Fruit fly (Drosophila melanogaster) whole organism, embryonic: ENCODE results near the gene Coa8.

Experiments used
- ATbp ChIP-seq: fragments of 200-800 bp; sonication (Bioruptor generic); optimal IDR thresholded peaks from 2 replicates; lab custom pipeline; 2017; ENCODE audit warnings: missing biosample characterization, mild to moderate bottlenecking, missing genetic modification characterization, missing genetic modification reagents
- Adf1 ChIP-seq: fragments of 200-800 bp; sonication (Bioruptor generic); IDR thresholded peaks from 2 replicates; pipeline ENCODE4 v1.3.6; 2022; ENCODE audit warnings: missing biosample characterization, missing genetic modification characterization
- B-H2 ChIP-seq: fragments of 200-800 bp; sonication (Bioruptor generic); optimal IDR thresholded peaks from 2 replicates; lab custom pipeline; 2018; ENCODE audit warnings: missing biosample characterization, mild to moderate bottlenecking, missing genetic modification characterization
- CG10209 ChIP-seq: fragments of 200-800 bp; sonication (Bioruptor generic); optimal IDR thresholded peaks from 3 replicates; lab custom pipeline; 2017; ENCODE audit warnings: missing biosample characterization, mild to moderate bottlenecking, missing genetic modification characterization, missing genetic modification reagents
- CG11398 ChIP-seq: fragments of 200-800 bp; sonication (Bioruptor generic); optimal IDR thresholded peaks from 2 replicates; lab custom pipeline; 2016; ENCODE audit warnings: missing biosample characterization, missing genetic modification characterization
- CG12391 ChIP-seq: fragments of 200-800 bp; sonication (Bioruptor generic); optimal IDR thresholded peaks from 3 replicates; lab custom pipeline; 2018; ENCODE audit warnings: missing biosample characterization, mild to moderate bottlenecking, missing genetic modification characterization, moderate library complexity
- CG12769 ChIP-seq: fragments of 200-800 bp; sonication (Bioruptor generic); optimal IDR thresholded peaks from 2 replicates; lab custom pipeline; 2019; ENCODE audit warnings: missing biosample characterization, mild to moderate bottlenecking, missing genetic modification characterization, moderate library complexity
- CG15601 ChIP-seq: fragments of 200-800 bp; sonication (Bioruptor generic); optimal IDR thresholded peaks from 3 replicates; lab custom pipeline; 2019; ENCODE audit warnings: missing biosample characterization, mild to moderate bottlenecking, missing genetic modification characterization, moderate library complexity
- CG15696 ChIP-seq: fragments of 200-800 bp; sonication (Bioruptor generic); optimal IDR thresholded peaks from 2 replicates; lab custom pipeline; 2019; ENCODE audit warnings: missing biosample characterization, mild to moderate bottlenecking, missing genetic modification characterization, moderate library complexity
- CG30431 ChIP-seq: fragments of 200-800 bp; sonication (Bioruptor generic); optimal IDR thresholded peaks from 2 replicates; lab custom pipeline; 2017; ENCODE audit warnings: missing biosample characterization, missing genetic modification characterization
- CG31388 ChIP-seq: fragments of 200-800 bp; sonication (Bioruptor generic); optimal IDR thresholded peaks from 2 replicates; lab custom pipeline; 2016; ENCODE audit warnings: missing biosample characterization, missing genetic modification characterization
- CG33213 ChIP-seq: fragments of 200-800 bp; sonication (Bioruptor generic); optimal IDR thresholded peaks from 3 replicates; lab custom pipeline; 2016; ENCODE audit warnings: missing biosample characterization, missing genetic modification characterization
- CG34422 ChIP-seq: fragments of 200-800 bp; sonication (Bioruptor generic); IDR thresholded peaks from 3 replicates; pipeline ENCODE4 v1.3.6; 2022; ENCODE audit warnings: missing biosample characterization, missing genetic modification characterization
- CG3726 ChIP-seq: fragments of 200-800 bp; sonication (Bioruptor generic); IDR thresholded peaks from 3 replicates; pipeline ENCODE4, ENCODE4 v1.3.6; 2022; ENCODE audit warnings: missing biosample characterization, missing genetic modification characterization
- CG4282 ChIP-seq: fragments of 200-800 bp; sonication (Bioruptor generic); optimal IDR thresholded peaks from 2 replicates; lab custom pipeline; 2016; ENCODE audit warnings: missing biosample characterization, missing genetic modification characterization
- CG5180 ChIP-seq: fragments of 200-800 bp; sonication (Bioruptor generic); optimal IDR thresholded peaks from 3 replicates; lab custom pipeline; 2017; ENCODE audit warnings: missing biosample characterization, missing genetic modification characterization, mild to moderate bottlenecking, moderate library complexity, missing genetic modification reagents
- CG6689 ChIP-seq: fragments of 200-800 bp; sonication (Bioruptor generic); IDR thresholded peaks from 2 replicates; pipeline ENCODE4 v1.3.6; 2022; ENCODE audit warnings: missing biosample characterization, missing genetic modification characterization
- CG7839 ChIP-seq: fragments of 200-800 bp; sonication (Bioruptor generic); optimal IDR thresholded peaks from 3 replicates; lab custom pipeline; 2018; ENCODE audit warnings: missing biosample characterization, mild to moderate bottlenecking, missing genetic modification characterization, moderate library complexity
- CG7928 ChIP-seq: fragments of 200-800 bp; sonication (Bioruptor generic); optimal IDR thresholded peaks from 2 replicates; lab custom pipeline; 2017; ENCODE audit warnings: missing biosample characterization, mild to moderate bottlenecking, missing genetic modification characterization
- Camta ChIP-seq: fragments of 200-800 bp; sonication (Bioruptor generic); optimal IDR thresholded peaks from 2 replicates; lab custom pipeline; 2016; ENCODE audit warnings: missing biosample characterization, missing genetic modification characterization
- CkIIα-i1 ChIP-seq: fragments of 200-800 bp; sonication (Bioruptor generic); IDR thresholded peaks from 2 replicates; pipeline ENCODE4 v1.3.6; 2022; ENCODE audit warnings: missing biosample characterization, missing genetic modification characterization
- D19A ChIP-seq: fragments of 200-800 bp; optimal IDR thresholded peaks from 3 replicates; lab custom pipeline; 2019; ENCODE audit warnings: missing biosample characterization, mild to moderate bottlenecking, missing genetic modification characterization, moderate library complexity
- Dref ChIP-seq: fragments of 200-800 bp; sonication (Bioruptor generic); IDR thresholded peaks from 2 replicates; pipeline ENCODE4 v1.3.6; 2022; ENCODE audit warnings: missing biosample characterization, missing genetic modification characterization
- Ets97D ChIP-seq: fragments of 200-800 bp; sonication (Bioruptor generic); optimal IDR thresholded peaks from 3 replicates; lab custom pipeline; 2016; ENCODE audit warnings: missing biosample characterization, missing genetic modification characterization
- Fer2 ChIP-seq: fragments of 200-800 bp; sonication (Bioruptor generic); optimal IDR thresholded peaks from 2 replicates; lab custom pipeline; 2018; ENCODE audit warnings: missing biosample characterization, mild to moderate bottlenecking, missing genetic modification characterization, moderate library complexity
- MESR4 ChIP-seq: fragments of 200-800 bp; sonication (Bioruptor generic); optimal IDR thresholded peaks from 2 replicates; lab custom pipeline; 2018; ENCODE audit warnings: missing biosample characterization, mild to moderate bottlenecking, missing genetic modification characterization, moderate library complexity
- Mad ChIP-seq: fragments of 200-800 bp; sonication (Bioruptor generic); optimal IDR thresholded peaks from 2 replicates; lab custom pipeline; 2016; ENCODE audit warnings: missing biosample characterization, missing genetic modification characterization
- NC2β ChIP-seq: fragments of 200-800 bp; sonication (Bioruptor generic); optimal IDR thresholded peaks from 2 replicates; lab custom pipeline; 2016; ENCODE audit warnings: missing biosample characterization, missing genetic modification characterization
- NK7.1 ChIP-seq: fragments of 200-800 bp; sonication (Bioruptor generic); optimal IDR thresholded peaks from 3 replicates; lab custom pipeline; 2016; ENCODE audit warnings: missing biosample characterization, missing genetic modification characterization
- Oli ChIP-seq: fragments of 200-800 bp; sonication (Bioruptor generic); optimal IDR thresholded peaks from 2 replicates; lab custom pipeline; 2018; ENCODE audit warnings: missing biosample characterization, mild to moderate bottlenecking, missing genetic modification characterization, moderate library complexity
- TFAM ChIP-seq: fragments of 200-800 bp; sonication (Bioruptor generic); optimal IDR thresholded peaks from 2 replicates; lab custom pipeline; 2017; ENCODE audit warnings: missing biosample characterization, missing genetic modification characterization, inconsistent platforms
- Vsx1 ChIP-seq: fragments of 200-800 bp; sonication (Bioruptor generic); optimal IDR thresholded peaks from 2 replicates; lab custom pipeline; 2017; ENCODE audit warnings: missing biosample characterization, mild to moderate bottlenecking, missing genetic modification characterization, missing genetic modification reagents
- ab ChIP-seq: fragments of 200-800 bp; sonication (Bioruptor generic); optimal IDR thresholded peaks from 2 replicates; lab custom pipeline; 2016; ENCODE audit warnings: missing biosample characterization, missing genetic modification characterization
- amos ChIP-seq: fragments of 200-800 bp; sonication (Bioruptor generic); IDR thresholded peaks from 2 replicates; pipeline ENCODE4 v1.3.6; 2022; ENCODE audit warnings: missing biosample characterization, missing genetic modification characterization; ENCODE audit not compliant: partially characterized antibody
- ato ChIP-seq: fragments of 200-800 bp; sonication (Bioruptor generic); IDR thresholded peaks from 2 replicates; pipeline ENCODE4 v1.3.6; 2022; ENCODE audit warnings: missing biosample characterization, missing genetic modification characterization; ENCODE audit not compliant: partially characterized antibody
- chinmo ChIP-seq: fragments of 200-800 bp; sonication (Bioruptor generic); IDR thresholded peaks from 4 replicates; pipeline ENCODE4 v1.3.6; 2022; ENCODE audit warnings: missing biosample characterization, missing genetic modification characterization; ENCODE audit not compliant: partially characterized antibody
- exex ChIP-seq: fragments of 200-800 bp; sonication (Bioruptor generic); optimal IDR thresholded peaks from 4 replicates; lab custom pipeline; 2018; ENCODE audit warnings: missing biosample characterization, mild to moderate bottlenecking, missing genetic modification characterization, moderate library complexity
- eyg ChIP-seq: fragments of 200-800 bp; sonication (Bioruptor generic); optimal IDR thresholded peaks from 3 replicates; lab custom pipeline; 2016; ENCODE audit warnings: missing biosample characterization, missing genetic modification characterization
- mam ChIP-seq: fragments of 200-800 bp; sonication (Bioruptor generic); optimal IDR thresholded peaks from 3 replicates; lab custom pipeline; 2016; ENCODE audit warnings: missing biosample characterization, missing genetic modification characterization
- mld ChIP-seq: fragments of 200-800 bp; sonication (Bioruptor generic); IDR thresholded peaks from 3 replicates; pipeline ENCODE4 v1.3.6; 2022; ENCODE audit warnings: missing biosample characterization, missing genetic modification characterization; ENCODE audit not compliant: partially characterized antibody
- nerfin-2 ChIP-seq: fragments of 200-800 bp; sonication (Bioruptor generic); IDR thresholded peaks from 2 replicates; pipeline ENCODE4 v1.3.6; 2022; ENCODE audit warnings: missing biosample characterization, missing genetic modification characterization; ENCODE audit not compliant: partially characterized antibody
- odd ChIP-seq: fragments of 200-800 bp; sonication (Bioruptor generic); optimal IDR thresholded peaks from 2 replicates; lab custom pipeline; 2017; ENCODE audit warnings: missing biosample characterization, mild to moderate bottlenecking, missing genetic modification characterization
- pzg ChIP-seq: fragments of 200-800 bp; sonication (Bioruptor generic); optimal IDR thresholded peaks from 3 replicates; lab custom pipeline; 2018; ENCODE audit warnings: missing biosample characterization, mild to moderate bottlenecking, missing genetic modification characterization, moderate library complexity
- sc ChIP-seq, 3 experiments: fragments of >200 bp in 2 of 3; fragments of 200-800 bp in 1 of 3; sonication (Bioruptor generic) in 1 of 3; optimal IDR thresholded peaks; 2 replicates in 2 of 3; 3 replicates in 1 of 3; lab custom pipeline; 2017; ENCODE audit warnings: mild to moderate bottlenecking in 1 of 3, missing biosample characterization in 1 of 3, missing genetic modification characterization in 1 of 3, missing genetic modification reagents in 1 of 3
- sens ChIP-seq: fragments of 200-800 bp; sonication (Bioruptor generic); peaks from one replicate; lab custom pipeline; 2016; ENCODE audit warnings: missing biosample characterization, missing genetic modification characterization
- so ChIP-seq: fragments of 200-800 bp; sonication (Bioruptor generic); IDR thresholded peaks from 3 replicates; pipeline ENCODE4 v1.3.6; 2022; ENCODE audit warnings: missing biosample characterization, missing genetic modification characterization
- vfl ChIP-seq: fragments of 200-800 bp; sonication (Bioruptor generic); optimal IDR thresholded peaks from 2 replicates; lab custom pipeline; 2016; ENCODE audit warnings: missing biosample characterization, missing genetic modification characterization
- zen2 ChIP-seq: fragments of 200-800 bp; sonication (Bioruptor generic); IDR thresholded peaks from 3 replicates; pipeline ENCODE4 v1.3.6; 2022; ENCODE audit warnings: missing biosample characterization, missing genetic modification characterization; ENCODE audit not compliant: partially characterized antibody

Coa8 gene

DNA sequence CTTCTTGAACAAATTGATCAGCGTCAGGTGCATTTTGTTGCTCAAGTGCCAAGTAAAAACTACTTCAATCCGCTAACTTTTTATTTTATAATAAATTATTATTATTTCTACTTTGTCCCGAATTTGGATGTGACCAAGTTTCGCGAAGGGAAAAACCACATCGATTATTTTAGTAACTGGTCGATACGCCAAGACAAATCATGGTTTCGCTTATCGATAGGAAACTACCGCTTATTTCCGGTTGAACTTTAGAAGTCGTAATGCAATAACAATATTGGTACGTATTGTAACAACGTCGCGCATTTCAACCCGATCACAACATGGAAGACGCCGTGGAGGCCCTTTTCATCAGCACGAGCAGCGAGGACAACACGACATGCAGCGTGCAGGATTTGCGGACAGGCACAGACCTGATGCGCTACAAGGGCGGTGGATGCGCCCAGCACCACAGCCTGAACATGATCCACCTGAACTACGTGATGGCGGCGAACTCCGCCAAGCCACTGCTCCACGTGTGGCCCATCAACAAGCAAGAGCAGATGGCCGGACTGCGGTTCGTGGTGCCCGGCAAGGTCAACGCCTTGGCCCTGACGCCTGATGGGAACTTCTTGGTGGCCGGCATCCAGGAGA lies 2.9 kb upstream of the Coa8 start, which contains the start of the genes CG14817 and CG14805 (continued):
- TF ChIP-seq amos (GFP tag; lab: Robert Waterston, UW) (peak; percentile 66), CG7928 (GFP tag; lab: Kevin White, UChicago) (no peak), NC2β (peak; percentile 65), vfl (GFP tag; lab: Kevin White, UChicago) (no peak), ato (GFP tag; lab: Robert Waterston, UW) (no peak), pzg (peak; percentile 65), Vsx1 (GFP tag; lab: Kevin White, UChicago) (no peak), Mad (GFP tag; lab: Kevin White, UChicago) (peak; percentile 43), MESR4 (GFP tag; lab: Kevin White, UChicago) (peak; percentile 87), CG15696 (tag; lab: Kevin White, UChicago) (no peak), Dref (GFP tag; lab: Robert Waterston, UW) (peak; percentile 78), sc (optimal IDR thresholded peaks at IDR 0.05; lab: Kevin White, UChicago) (no peak), sc (GFP tag; optimal IDR thresholded peaks at IDR 0.05; lab: Kevin White, UChicago) (no peak), CG4282 (GFP tag; lab: Kevin White, UChicago) (no peak), CG11398 (GFP tag; lab: Kevin White, UChicago) (no peak), odd (GFP tag; lab: Kevin White, UChicago) (no peak), Camta (GFP tag; lab: Kevin White, UChicago) (no peak), CG3726 (GFP tag; lab: Robert Waterston, UW) (no peak), Oli (tag; lab: Kevin White, UChicago) (peak; percentile 45), nerfin-2 (GFP tag; lab: Robert Waterston, UW) (no peak), CG30431 (GFP tag; lab: Kevin White, UChicago) (peak; percentile 22), TFAM (peak; percentile 6), D19A (peak; percentile 21), CG6689 (GFP tag; lab: Robert Waterston, UW) (0 out of 2 replicates have a peak, but pooled peaks have one; percentile 19), ab (no peak), CG34422 (GFP tag; lab: Robert Waterston, UW) (peak; percentile 58; the same call in 1 of the 3 replicates), CG10209 (GFP tag; lab: Kevin White, UChicago) (peak; percentile 72), Ets97D (peak; percentile 98), mld (GFP tag; lab: Robert Waterston, UW) (no peak), sens (GFP tag; lab: Kevin White, UChicago) (peak; percentile 85), chinmo (GFP tag; lab: Robert Waterston, UW) (no peak), exex (tag; lab: Kevin White, UChicago) (no peak), B-H2 (GFP tag; lab: Kevin White, UChicago) (peak; percentile 91), CG5180 (no peak), CG12769 (tag; lab: Kevin White, UChicago) (no peak), Adf1 (no peak; the same call in 1 of the 2 replicates), ATbp (GFP tag; lab: Kevin White, UChicago) (no peak), CG31388 (GFP tag; lab: Kevin White, UChicago) (no peak), eyg (no peak), mam (no peak), CG7839 (tag; lab: Kevin White, UChicago) (peak; percentile 66), NK7.1 (GFP tag; lab: Kevin White, UChicago) (peak; percentile 2), CG15601 (peak; percentile 74), CG12391 (tag; lab: Kevin White, UChicago) (peak; percentile 76), CG33213 (GFP tag; lab: Kevin White, UChicago) (peak; percentile 64), CkIIα-i1 (GFP tag; lab: Robert Waterston, UW) (0 out of 2 replicates have a peak, but pooled peaks have one; percentile 2), Fer2 (tag; lab: Kevin White, UChicago) (peak; percentile 66), so (GFP tag; lab: Robert Waterston, UW) (0 out of 3 replicates have a peak, but pooled peaks have one; percentile 29), zen2 (no peak)
